Fruit fly (Drosophila melanogaster): ENCODE results near the gene CG13004.

Gene CG13004

dm6 chrX:16833097-16833496, 2.2 kb downstream of the CG13004 start (continued):
- no peak for TF ChIP-seq sim (GFP tag; IDR thresholded peaks at IDR 0.05)
- peak; percentile 70 for TF ChIP-seq D19A (tag; optimal IDR thresholded peaks at IDR 0.05)
- peak; percentile 82; the same call in 2 of the 3 replicates for TF ChIP-seq so (GFP tag; IDR thresholded peaks at IDR 0.05)
- no peak for TF ChIP-seq sima (GFP tag; optimal IDR thresholded peaks at IDR 0.05)
- TF ChIP-seq MESR4 (GFP tag; optimal IDR thresholded peaks at IDR 0.05) = no peak
- peak; percentile 42 for TF ChIP-seq chn (GFP tag; optimal IDR thresholded peaks at IDR 0.05)
- peak; percentile 43; the same call in 1 of the 2 replicates for TF ChIP-seq E2f2 (GFP tag; IDR thresholded peaks at IDR 0.05)
- TF ChIP-seq Hey (tag; optimal IDR thresholded peaks at IDR 0.05) = no peak
- TF ChIP-seq CG10321 (GFP tag; IDR thresholded peaks at IDR 0.05) = no peak
- TF ChIP-seq CG18011 (GFP tag; optimal IDR thresholded peaks at IDR 0.05) = peak; percentile 6
- TF ChIP-seq Dbx (GFP tag; IDR thresholded peaks at IDR 0.05) = no peak
- TF ChIP-seq Hmr (GFP tag; optimal IDR thresholded peaks at IDR 0.05) = peak; percentile 42
- peak; percentile 30 for TF ChIP-seq CG12104 (GFP tag; optimal IDR thresholded peaks at IDR 0.05)
- peak; percentile 57 for TF ChIP-seq CG2202 (tag; optimal IDR thresholded peaks at IDR 0.05)
- peak; percentile 63 for TF ChIP-seq CG6654 (GFP tag; optimal IDR thresholded peaks at IDR 0.05)
- peak; percentile 70; the same call in 1 of the 2 replicates for TF ChIP-seq CG14667 (GFP tag; IDR thresholded peaks at IDR 0.05)
- TF ChIP-seq jing (GFP tag; optimal IDR thresholded peaks at IDR 0.05) = peak; percentile 75
- TF ChIP-seq CG10147 (GFP tag; optimal IDR thresholded peaks at IDR 0.05) = peak; percentile 34
- peak; percentile 58; the same call in 1 of the 3 replicates for TF ChIP-seq CG2889 (GFP tag; IDR thresholded peaks at IDR 0.05)
- TF ChIP-seq Hr3 (GFP tag; optimal IDR thresholded peaks at IDR 0.05) = peak; percentile 79
- TF ChIP-seq CG3407 (GFP tag; optimal IDR thresholded peaks at IDR 0.05) = peak; percentile 74
- peak; percentile 74 for TF ChIP-seq trem (tag; optimal IDR thresholded peaks at IDR 0.05)
- peak; percentile 84 for TF ChIP-seq gem (tag; optimal IDR thresholded peaks at IDR 0.05)
- peak; percentile 64 for TF ChIP-seq nom (GFP tag; optimal IDR thresholded peaks at IDR 0.05)
- TF ChIP-seq CG18764 (GFP tag; optimal IDR thresholded peaks at IDR 0.05) = peak; percentile 54
- TF ChIP-seq CG2875 (GFP tag; optimal IDR thresholded peaks at IDR 0.05) = peak; percentile 69
- no peak for TF ChIP-seq CG7928 (GFP tag; optimal IDR thresholded peaks at IDR 0.05)
- peak; percentile 86 for TF ChIP-seq CG11696 (GFP tag; IDR thresholded peaks at IDR 0.05)
- peak; percentile 52 for TF ChIP-seq twi (tag; optimal IDR thresholded peaks at IDR 0.05)
- peak; percentile 70 for TF ChIP-seq CG14441 (GFP tag; IDR thresholded peaks at IDR 0.05)
- no peak for TF ChIP-seq CG6791 (GFP tag; IDR thresholded peaks at IDR 0.05; ENCODE audit: partially characterized antibody)
- peak; percentile 81 for TF ChIP-seq HLH3B (GFP tag; IDR thresholded peaks at IDR 0.05)
- peak; percentile 67 for TF ChIP-seq CG1602 (GFP tag; optimal IDR thresholded peaks at IDR 0.05)
- TF ChIP-seq CG15269 (tag; optimal IDR thresholded peaks at IDR 0.05) = peak; percentile 79
- TF ChIP-seq CG17385 (GFP tag; optimal IDR thresholded peaks at IDR 0.05) = peak; percentile 70
- peak in 1 of 3 experiments; percentile 18 for TF ChIP-seq Stat92E (GFP tag; optimal IDR thresholded peaks at IDR 0.05)
- peak; percentile 63 to 89 for TF ChIP-seq Pdp1 (GFP tag; optimal IDR thresholded peaks at IDR 0.05)
- TF ChIP-seq CG31365 (tag; optimal IDR thresholded peaks at IDR 0.05) = peak; percentile 44
- peak; percentile 87 for TF ChIP-seq ATbp (GFP tag; optimal IDR thresholded peaks at IDR 0.05)
- TF ChIP-seq CG32532 (GFP tag; IDR thresholded peaks at IDR 0.05) = peak; percentile 61
- peak; percentile 58 for TF ChIP-seq CG4730 (GFP tag; IDR thresholded peaks at IDR 0.05)
- TF ChIP-seq croc (GFP tag; conservative IDR thresholded peaks at IDR 0.05) = peak; percentile 69; the same call in 2 of the 3 replicates
- peak; percentile 34; the same call in 1 of the 2 replicates for TF ChIP-seq CG8765 (GFP tag; IDR thresholded peaks at IDR 0.05)
- TF ChIP-seq psq (GFP tag; optimal IDR thresholded peaks at IDR 0.05) = no peak
- TF ChIP-seq Usf (GFP tag; optimal IDR thresholded peaks at IDR 0.05) = no peak
- TF ChIP-seq HHEX (GFP tag; optimal IDR thresholded peaks at IDR 0.05) = peak; percentile 64
- TF ChIP-seq NC2β (GFP tag; optimal IDR thresholded peaks at IDR 0.05) = peak; percentile 51
- peak; percentile 59; the same call in 2 of the 3 replicates for TF ChIP-seq sr (GFP tag; IDR thresholded peaks at IDR 0.05)
- no peak for TF ChIP-seq z (GFP tag; IDR thresholded peaks at IDR 0.05)
- no peak for TF ChIP-seq CG8478 (optimal IDR thresholded peaks at IDR 0.05)
- TF ChIP-seq CG14050 (GFP tag; IDR thresholded peaks at IDR 0.05) = peak; percentile 66

Measured in whole organism, embryonic.